Fruit fly (Drosophila melanogaster) whole organism, embryonic: ENCODE measurements around the gene Teh2.

Experiments used
- klu ChIP-seq: fragments of 200-800 bp; sonication (Bioruptor generic); IDR thresholded peaks from 2 replicates; pipeline ENCODE4 v1.3.6; 2022; ENCODE audit warnings: missing biosample characterization, missing genetic modification characterization
- row ChIP-seq: fragments of 200-800 bp; sonication (Bioruptor generic); IDR thresholded peaks from 3 replicates; pipeline ENCODE4 v1.3.6; 2022; ENCODE audit warnings: missing biosample characterization, missing genetic modification characterization

- TF ChIP-seq klu (no peak), row (GFP tag; lab: Robert Waterston, UW) (no peak)
Observed at dm6 chr3L:4212815-4213214, 25.0 kb upstream of the Teh2 start, which contains the start of gene Cpr64Ac.
